Worm (Caenorhabditis elegans): ENCODE data around the gene ins-14.

ce11 chrII:6713832-6714342 is 31.7 kb downstream of the ins-14 start, which contains the start of gene dpy-2:
- no peak for TF ChIP-seq ceh-82 (tag; optimal IDR thresholded peaks at IDR 0.05)
- no peak for TF ChIP-seq mdl-1 (tag; optimal IDR thresholded peaks at IDR 0.05)
- no peak for TF ChIP-seq ctbp-1 (GFP tag; IDR thresholded peaks at IDR 0.05)
- TF ChIP-seq F49E8.2 (tag; optimal IDR thresholded peaks at IDR 0.05; ENCODE audit: borderline replicate concordance) = no peak
- no peak for TF ChIP-seq nhr-42 (GFP tag; IDR thresholded peaks at IDR 0.05)
- TF ChIP-seq nhr-77 (tag; optimal IDR thresholded peaks at IDR 0.05) = no peak
- no peak for TF ChIP-seq lsy-2 (tag; optimal IDR thresholded peaks at IDR 0.05)
